Worm (Caenorhabditis elegans): ENCODE measurements around the gene F19G12.8.

F19G12.8 gene

DNA sequence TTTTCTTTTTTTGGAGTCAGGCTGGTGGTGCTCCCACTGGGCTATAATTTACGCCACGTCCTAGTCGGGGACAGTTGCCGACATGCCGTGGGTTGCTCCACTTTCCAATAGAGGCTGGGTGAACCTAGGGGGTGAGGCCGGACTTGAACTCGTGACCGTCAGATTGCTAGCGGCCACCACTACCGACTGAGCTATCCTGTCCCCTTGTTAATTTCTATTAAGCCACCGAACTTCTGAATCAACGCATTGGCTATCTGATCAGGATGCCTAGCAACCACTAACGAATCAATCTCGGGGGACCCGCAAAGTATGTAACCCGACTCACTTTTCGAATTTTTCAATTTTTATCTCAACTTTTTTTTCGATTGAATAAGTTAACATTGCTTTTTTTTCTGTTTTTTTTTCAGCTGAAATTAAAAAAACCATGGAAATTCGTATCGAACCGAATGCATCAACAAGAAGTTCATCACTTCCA is 30.2 kb upstream of the F19G12.8 start, which contains the start of gene F56C3.1:
Gene F56C3.1, plus strand, starts transcription at position 425 of the 475 bp plus-strand sequence.
- TF ChIP-seq unc-62 (GFP tag; optimal IDR thresholded peaks at IDR 0.05) (no peak), xnd-1 (tag; optimal IDR thresholded peaks at IDR 0.05) (no peak), gei-17 (GFP tag; optimal IDR thresholded peaks at IDR 0.05) (peak; percentile 38), nhr-120 (GFP tag; IDR thresholded peaks at IDR 0.05) (no peak), nfyb-1 (GFP tag; IDR thresholded peaks at IDR 0.05) (peak; percentile 58; the same call in 1 of the 2 replicates), Y56A3A.18 (GFP tag; IDR thresholded peaks at IDR 0.05) (0 out of 2 replicates have a peak, but pooled peaks have one; percentile 43), K11D2.4 (GFP tag; IDR thresholded peaks at IDR 0.05) (peak; percentile 59; the same call in 1 of the 2 replicates), rcor-1 (GFP tag; IDR thresholded peaks at IDR 0.05) (no peak), dox-1 (GFP tag; IDR thresholded peaks at IDR 0.05) (peak; percentile 71), F22D6.2 (tag; optimal IDR thresholded peaks at IDR 0.05) (no peak), rpc-1 (optimal IDR thresholded peaks at IDR 0.05) (no peak), rpc-1 (tag; optimal IDR thresholded peaks at IDR 0.05) (peak; percentile 36), hmg-1.2 (GFP tag; IDR thresholded peaks at IDR 0.05) (0 out of 2 replicates have a peak, but pooled peaks have one; percentile 20), lin-26 (GFP tag; IDR thresholded peaks at IDR 0.05) (0 out of 2 replicates have a peak, but pooled peaks have one; percentile 39), mcd-1 (GFP tag; IDR thresholded peaks at IDR 0.05) (peak; percentile 49), F37B4.10 (GFP tag; IDR thresholded peaks at IDR 0.05) (no peak), cebp-1 (GFP tag; IDR thresholded peaks at IDR 0.05) (no peak), cebp-1 (tag; optimal IDR thresholded peaks at IDR 0.05) (peak; percentile 21), nhr-27 (tag; optimal IDR thresholded peaks at IDR 0.05) (no peak)

DNA sequence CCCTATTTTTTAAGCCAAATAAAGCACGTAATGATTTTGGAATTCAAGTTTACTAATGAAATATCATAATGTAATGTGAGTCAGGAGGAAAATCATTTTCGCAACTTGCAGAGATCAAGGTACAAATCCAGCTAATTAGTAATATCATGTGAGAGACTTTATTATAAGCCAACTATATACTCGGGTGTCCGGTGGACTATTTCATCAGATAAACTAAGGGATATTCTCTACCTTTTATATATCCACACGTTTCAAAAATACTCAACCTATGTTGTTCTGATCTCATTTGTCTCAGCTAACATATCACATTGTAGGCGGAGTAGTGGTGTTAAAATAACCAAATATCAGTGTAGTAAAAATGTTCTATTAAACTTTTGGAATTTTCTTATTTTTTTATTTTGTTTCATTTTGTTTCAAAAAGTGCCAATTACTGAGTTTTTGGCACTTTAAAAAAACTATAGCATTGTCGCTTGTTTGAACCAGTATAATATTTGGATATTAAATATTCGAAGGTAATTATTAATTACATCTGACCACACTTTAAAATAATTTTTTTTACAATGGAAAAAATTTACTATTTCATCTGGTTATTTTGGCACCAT is 27.6 kb upstream of the F19G12.8 start:
- TF ChIP-seq ztf-6 (GFP tag; IDR thresholded peaks at IDR 0.05) (no peak), nfya-1 (tag; optimal IDR thresholded peaks at IDR 0.05; ENCODE audit: borderline replicate concordance, insufficient read depth) (no peak), snpc-3.4 (tag; optimal IDR thresholded peaks at IDR 0.05) (peak; percentile 3), die-1 (tag; optimal IDR thresholded peaks at IDR 0.05) (no peak), ccch-3 (GFP tag; optimal IDR thresholded peaks at IDR 0.05) (peak; percentile 27), F10E7.11 (tag; optimal IDR thresholded peaks at IDR 0.05) (peak; percentile 71), gei-17 (GFP tag; optimal IDR thresholded peaks at IDR 0.05) (peak; percentile 96), F39B2.1 (GFP tag; IDR thresholded peaks at IDR 0.05) (no peak), bed-1 (GFP tag; IDR thresholded peaks at IDR 0.05) (no peak), lag-1 (GFP tag; IDR thresholded peaks at IDR 0.05) (0 out of 2 replicates have a peak, but pooled peaks have one; percentile 30), tbx-9 (tag; optimal IDR thresholded peaks at IDR 0.05; ENCODE audit: borderline replicate concordance) (no peak), sptf-2 (GFP tag; optimal IDR thresholded peaks at IDR 0.05) (no peak), Y53G8AR.9 (GFP tag; conservative IDR thresholded peaks at IDR 0.05) (peak; percentile 90), Y53F4B.3 (GFP tag; IDR thresholded peaks at IDR 0.05) (no peak), D2030.7 (GFP tag; IDR thresholded peaks at IDR 0.05) (no peak), pbrm-1 (GFP tag; IDR thresholded peaks at IDR 0.05) (peak; percentile 84), ceh-79 (tag; optimal IDR thresholded peaks at IDR 0.05) (peak; percentile 48), nhr-179 (tag; optimal IDR thresholded peaks at IDR 0.05) (peak; percentile 25), pha-4 (tag; optimal IDR thresholded peaks at IDR 0.05) (no peak), ceh-100 (GFP tag; IDR thresholded peaks at IDR 0.05) (no peak; the same call in 1 of the 2 replicates), lsy-27 (tag; optimal IDR thresholded peaks at IDR 0.05; ENCODE audit: borderline replicate concordance, insufficient read depth) (no peak), egl-44 (GFP tag; IDR thresholded peaks at IDR 0.05) (0 out of 2 replicates have a peak, but pooled peaks have one; percentile 51), dox-1 (GFP tag; IDR thresholded peaks at IDR 0.05) (peak; percentile 90), F33H1.4 (GFP tag; IDR thresholded peaks at IDR 0.05) (no peak), nhr-120 (GFP tag; IDR thresholded peaks at IDR 0.05) (no peak), F37B4.10 (GFP tag; IDR thresholded peaks at IDR 0.05) (0 out of 2 replicates have a peak, but pooled peaks have one; percentile 84), madf-6 (GFP tag; IDR thresholded peaks at IDR 0.05) (no peak), zim-3 (tag; optimal IDR thresholded peaks at IDR 0.05) (no peak), ztf-18 (tag; optimal IDR thresholded peaks at IDR 0.05) (peak; percentile 7), rec-8 (tag; optimal IDR thresholded peaks at IDR 0.05) (peak in 1 of 2 experiments; percentile 43), ZK185.1 (tag; optimal IDR thresholded peaks at IDR 0.05; ENCODE audit: poor library complexity, severe bottlenecking) (peak; percentile 98)

Data from whole organism, young adult.